Fruit fly (Drosophila melanogaster): ENCODE data around the gene Nup153.

DNA sequence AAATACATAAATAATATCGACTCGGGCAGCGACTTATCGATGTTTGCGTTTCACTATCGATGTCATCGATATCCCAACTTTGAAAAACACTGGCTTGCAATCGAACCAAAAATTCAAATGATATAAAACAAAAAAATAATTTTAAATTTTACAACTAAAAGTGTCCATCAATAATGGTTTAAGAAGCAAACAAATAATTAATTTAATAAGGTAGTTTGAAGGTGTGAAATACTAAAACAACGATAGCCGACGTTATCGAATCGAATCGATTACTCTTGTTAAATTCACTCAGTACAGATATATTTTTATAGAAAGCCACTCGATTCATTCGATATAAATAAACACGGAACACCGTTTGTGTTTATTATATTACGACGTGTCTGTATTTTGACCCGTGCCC is 5.6 kb upstream of the Nup153 start, which contains the start of the genes SMC3 and Ubc7:
- TF ChIP-seq Pif1B (GFP tag; optimal IDR thresholded peaks at IDR 0.05) = no peak
- TF ChIP-seq EcR (GFP tag; optimal IDR thresholded peaks at IDR 0.05) = no peak
- TF ChIP-seq CG12605 (GFP tag; IDR thresholded peaks at IDR 0.05) = no peak
- TF ChIP-seq rn (GFP tag; IDR thresholded peaks at IDR 0.05) = no peak
- TF ChIP-seq Pif1A (GFP tag; optimal IDR thresholded peaks at IDR 0.05) = no peak
- TF ChIP-seq CG17806 (tag; optimal IDR thresholded peaks at IDR 0.05) = no peak
- TF ChIP-seq Snoo (tag; optimal IDR thresholded peaks at IDR 0.05) = no peak
- TF ChIP-seq Ets98B (GFP tag; IDR thresholded peaks at IDR 0.05) = no peak
- TF ChIP-seq CG8301 (tag; optimal IDR thresholded peaks at IDR 0.05) = no peak
- TF ChIP-seq CG13204 (GFP tag; optimal IDR thresholded peaks at IDR 0.05) = no peak

Measured in whole organism, pupa.